Worm (Caenorhabditis elegans) whole organism, L4 larva: Measurements from ENCODE around the gene ets-5.

ENCODE experiments used
- ceh-28 ChIP-seq: fragments of 150-350 bp; optimal IDR thresholded peaks from 2 replicates; lab custom pipeline; 2014; ENCODE audit warnings: missing biosample characterization, missing genetic modification reagents, missing genetic modification characterization
- daf-12 ChIP-seq: fragments of 150-350 bp; optimal IDR thresholded peaks from 2 replicates; lab custom pipeline; 2014; ENCODE audit warnings: missing biosample characterization, missing genetic modification reagents, missing genetic modification characterization
- lir-3 ChIP-seq: sonication (generic microtip); optimal IDR thresholded peaks from 2 replicates; lab custom pipeline; 2016; ENCODE audit warnings: mild to moderate bottlenecking, missing genetic modification characterization, missing compliant biosample characterization
- lsy-2 ChIP-seq, 2 experiments: fragments of 150-350 bp in 1 of 2; sonication (generic microtip) in 1 of 2; optimal IDR thresholded peaks; 2 replicates each; lab custom pipeline; 2014 to 2017; ENCODE audit warnings: missing biosample characterization in 2 of 2, missing genetic modification characterization in 2 of 2
- pha-4 ChIP-seq, 2 experiments: fragments of 150-350 bp in 1 of 2; fragments of 200-800 bp in 1 of 2; sonication (Bioruptor generic) in 1 of 2; IDR thresholded peaks in 1 of 2; optimal IDR thresholded peaks in 1 of 2; 2 replicates each; pipeline versions ENCODE4 v1.3.6 to Lab custom; 2014 to 2022; ENCODE audit warnings: missing genetic modification characterization in 2 of 2, missing genetic modification reagents in 2 of 2, missing biosample characterization in 1 of 2, missing compliant biosample characterization in 1 of 2
- pqm-1 ChIP-seq: sonication (generic microtip); optimal IDR thresholded peaks from 2 replicates; lab custom pipeline; 2017; ENCODE audit warnings: missing biosample characterization, missing genetic modification characterization
- unc-62 ChIP-seq, 3 experiments: fragments of 150-350 bp in 1 of 3; sonication (generic microtip); optimal IDR thresholded peaks in 2 of 3; peaks in 1 of 3; 1 replicate in 1 of 3; 2 replicates in 2 of 3; lab custom pipeline; 2014 to 2017; ENCODE audit warnings: missing biosample characterization in 3 of 3, missing genetic modification characterization in 3 of 3, missing genetic modification reagents in 3 of 3, missing genotype in 1 of 3
- zag-1 ChIP-seq: fragments of 150-350 bp; optimal IDR thresholded peaks from 2 replicates; lab custom pipeline; 2014; ENCODE audit warnings: missing biosample characterization, missing genetic modification characterization
- zip-11 ChIP-seq: fragments of 200-800 bp; sonication (Bioruptor generic); IDR thresholded peaks from 2 replicates; pipeline ENCODE4 v1.3.6; 2022; ENCODE audit warnings: missing genetic modification characterization, missing compliant biosample characterization

DNA sequence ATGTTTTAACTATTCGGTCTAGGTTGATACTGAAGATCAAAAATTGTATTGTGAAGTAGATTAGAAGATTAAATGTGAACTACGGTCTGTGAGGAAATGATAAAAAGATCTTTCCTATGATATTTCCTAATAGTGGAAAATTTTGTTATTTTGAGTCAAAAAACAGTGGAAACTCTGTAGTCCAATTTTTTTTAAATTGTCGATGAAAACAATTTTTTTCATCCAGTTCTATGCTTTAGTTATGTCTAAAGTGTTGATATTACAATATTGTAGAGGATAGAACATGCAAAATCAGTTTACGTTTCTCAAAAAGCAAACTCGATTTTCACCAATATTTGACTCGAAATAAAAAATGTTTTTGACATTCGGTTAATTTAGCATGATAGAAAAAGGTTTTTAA is 35.4 kb upstream of the ets-5 start:
- TF ChIP-seq lsy-2 (tag; optimal IDR thresholded peaks at IDR 0.05; lab: Kevin White, UChicago) (no peak), zip-11 (GFP tag; lab: Robert Waterston, UW) (no peak), zag-1 (tag; lab: Kevin White, UChicago) (no peak), unc-62 (GFP tag; optimal IDR thresholded peaks at IDR 0.05 in 1 of 2; lab: Kevin White, UChicago) (no peak), unc-62 (tag; optimal IDR thresholded peaks at IDR 0.05; lab: Kevin White, UChicago) (no peak), lir-3 (no peak), ceh-28 (tag; lab: Kevin White, UChicago) (no peak), daf-12 (no peak), pqm-1 (tag; lab: Kevin White, UChicago) (no peak), pha-4 (GFP tag; IDR thresholded peaks at IDR 0.05; lab: Robert Waterston, UW) (no peak), pha-4 (tag; optimal IDR thresholded peaks at IDR 0.05; lab: Kevin White, UChicago) (no peak)
